Fruit fly (Drosophila melanogaster) whole organism, embryonic: ENCODE data around the gene CG42554.
A peak's percentile ranks its signal among the peaks of the same experiment; 100 is the strongest.

Source experiments
- Blimp-1 ChIP-seq: fragments of 200-800 bp; sonication (Bioruptor generic); optimal IDR thresholded peaks from 3 replicates; lab custom pipeline; 2018; ENCODE audit warnings: missing biosample characterization, missing genetic modification characterization, mild to moderate bottlenecking, moderate library complexity, missing genetic modification reagents
- CG10462 ChIP-seq: fragments of 200-800 bp; sonication (Bioruptor generic); optimal IDR thresholded peaks from 2 replicates; lab custom pipeline; 2016; ENCODE audit warnings: missing biosample characterization, missing genetic modification characterization
- CG10543 ChIP-seq: fragments of 200-800 bp; sonication (Bioruptor generic); optimal IDR thresholded peaks from 3 replicates; lab custom pipeline; 2017; ENCODE audit warnings: missing biosample characterization, mild to moderate bottlenecking, missing genetic modification characterization, moderate library complexity
- CG13775 ChIP-seq: fragments of 200-800 bp; sonication (Bioruptor generic); optimal IDR thresholded peaks from 3 replicates; lab custom pipeline; 2017; ENCODE audit warnings: missing biosample characterization, mild to moderate bottlenecking, missing genetic modification characterization
- CG14860 ChIP-seq: fragments of 200-800 bp; sonication (Bioruptor generic); IDR thresholded peaks from 3 replicates; pipeline ENCODE4 v1.3.6; 2022; ENCODE audit warnings: missing biosample characterization, missing genetic modification characterization; ENCODE audit not compliant: partially characterized antibody
- CG16815 ChIP-seq: fragments of 200-800 bp; sonication (Bioruptor generic); optimal IDR thresholded peaks from 3 replicates; lab custom pipeline; 2017; ENCODE audit warnings: missing biosample characterization, mild to moderate bottlenecking, missing genetic modification characterization
- CG30020 ChIP-seq: fragments of 200-800 bp; optimal IDR thresholded peaks from 2 replicates; lab custom pipeline; 2019; ENCODE audit warnings: missing biosample characterization, mild to moderate bottlenecking, missing genetic modification characterization, moderate library complexity
- CG30403 ChIP-seq: fragments of 200-800 bp; sonication (Bioruptor generic); optimal IDR thresholded peaks from 3 replicates; lab custom pipeline; 2016; ENCODE audit warnings: missing biosample characterization, missing genetic modification characterization
- CG3838 ChIP-seq: fragments of 200-800 bp; sonication (Bioruptor generic); optimal IDR thresholded peaks from 3 replicates; lab custom pipeline; 2016; ENCODE audit warnings: missing biosample characterization, missing genetic modification characterization
- CG4617 ChIP-seq: fragments of 200-800 bp; sonication (Bioruptor generic); optimal IDR thresholded peaks from 3 replicates; lab custom pipeline; 2016; ENCODE audit warnings: missing biosample characterization, missing genetic modification characterization, borderline replicate concordance
- CG4730 ChIP-seq: fragments of 200-800 bp; sonication (Bioruptor generic); IDR thresholded peaks from 2 replicates; pipeline ENCODE4 v1.3.6; 2022; ENCODE audit warnings: missing biosample characterization, missing genetic modification characterization
- CG5953 ChIP-seq: fragments of 200-800 bp; sonication (Bioruptor generic); IDR thresholded peaks from 2 replicates; pipeline ENCODE4 v1.3.6; 2022; ENCODE audit warnings: missing biosample characterization, missing genetic modification characterization
- CG6654 ChIP-seq: fragments of 200-800 bp; sonication (Bioruptor generic); optimal IDR thresholded peaks from 2 replicates; lab custom pipeline; 2017; ENCODE audit warnings: missing biosample characterization, mild to moderate bottlenecking, missing genetic modification characterization
- CG7372 ChIP-seq: fragments of 200-800 bp; sonication (Bioruptor generic); IDR thresholded peaks from 2 replicates; pipeline ENCODE4 v1.3.6; 2022; ENCODE audit warnings: missing biosample characterization, missing genetic modification characterization
- CG7745 ChIP-seq: fragments of 200-800 bp; sonication (Bioruptor generic); optimal IDR thresholded peaks from 2 replicates; lab custom pipeline; 2018; ENCODE audit warnings: missing biosample characterization, mild to moderate bottlenecking, missing genetic modification characterization, moderate library complexity
- CG7987 ChIP-seq: fragments of 200-800 bp; sonication (Bioruptor generic); optimal IDR thresholded peaks from 2 replicates; lab custom pipeline; 2018; ENCODE audit warnings: missing biosample characterization, mild to moderate bottlenecking, missing genetic modification characterization, moderate library complexity
- E2f1 ChIP-seq: fragments of 200-800 bp; sonication (Bioruptor generic); IDR thresholded peaks from 2 replicates; pipeline ENCODE4 v1.3.6; 2022; ENCODE audit warnings: missing biosample characterization, missing genetic modification characterization
- Fer1 ChIP-seq: fragments of 200-800 bp; sonication (Bioruptor generic); optimal IDR thresholded peaks from 2 replicates; lab custom pipeline; 2017; ENCODE audit warnings: missing biosample characterization, mild to moderate bottlenecking, missing genetic modification characterization
- HmgZ ChIP-seq: fragments of 200-800 bp; sonication (Bioruptor generic); optimal IDR thresholded peaks from 2 replicates; lab custom pipeline; 2018; ENCODE audit warnings: missing biosample characterization, mild to moderate bottlenecking, missing genetic modification characterization
- Hmx ChIP-seq: fragments of 200-800 bp; sonication (Bioruptor generic); optimal IDR thresholded peaks from 2 replicates; lab custom pipeline; 2016; ENCODE audit warnings: missing biosample characterization, missing genetic modification characterization
- Hr3 ChIP-seq: fragments of 200-800 bp; sonication (Bioruptor generic); optimal IDR thresholded peaks from 3 replicates; lab custom pipeline; 2016; ENCODE audit warnings: missing biosample characterization, missing genetic modification characterization
- Lhr ChIP-seq: fragments of 200-800 bp; sonication (Bioruptor generic); optimal IDR thresholded peaks from 3 replicates; lab custom pipeline; 2017; ENCODE audit warnings: mild to moderate bottlenecking, missing biosample characterization, missing genetic modification reagents, missing genetic modification characterization
- MESR4 ChIP-seq: fragments of 200-800 bp; sonication (Bioruptor generic); optimal IDR thresholded peaks from 2 replicates; lab custom pipeline; 2018; ENCODE audit warnings: missing biosample characterization, mild to moderate bottlenecking, missing genetic modification characterization, moderate library complexity
- Myb ChIP-seq: fragments of 200-800 bp; sonication (Bioruptor generic); optimal IDR thresholded peaks from 2 replicates; lab custom pipeline; 2016; ENCODE audit warnings: missing biosample characterization, missing genetic modification characterization
- Nf-YB ChIP-seq: fragments of 200-800 bp; sonication (Bioruptor generic); optimal IDR thresholded peaks from 3 replicates; lab custom pipeline; 2019; ENCODE audit warnings: missing biosample characterization, mild to moderate bottlenecking, missing genetic modification characterization, moderate library complexity
- Oaz ChIP-seq: fragments of 200-800 bp; sonication (Bioruptor generic); IDR thresholded peaks from 2 replicates; pipeline ENCODE4 v1.3.6; 2022; ENCODE audit warnings: missing biosample characterization, missing genetic modification characterization
- Oli ChIP-seq: fragments of 200-800 bp; sonication (Bioruptor generic); optimal IDR thresholded peaks from 2 replicates; lab custom pipeline; 2018; ENCODE audit warnings: missing biosample characterization, mild to moderate bottlenecking, missing genetic modification characterization, moderate library complexity
- Opbp ChIP-seq: fragments of 200-800 bp; sonication (Bioruptor generic); IDR thresholded peaks from 3 replicates; pipeline ENCODE4 v1.3.6; 2022; ENCODE audit warnings: missing biosample characterization, missing genetic modification characterization; ENCODE audit not compliant: partially characterized antibody
- Sry-β ChIP-seq: fragments of 200-800 bp; sonication (Bioruptor generic); optimal IDR thresholded peaks from 2 replicates; lab custom pipeline; 2018; ENCODE audit warnings: missing biosample characterization, mild to moderate bottlenecking, missing genetic modification characterization, moderate library complexity
- caup ChIP-seq: fragments of 200-800 bp; sonication (Bioruptor generic); optimal IDR thresholded peaks from 3 replicates; lab custom pipeline; 2017; ENCODE audit warnings: missing biosample characterization, mild to moderate bottlenecking, missing genetic modification characterization, moderate library complexity; ENCODE audit not compliant: severe bottlenecking
- chif ChIP-seq, 2 experiments: fragments of 200-800 bp; sonication (Bioruptor generic); optimal IDR thresholded peaks; 3 replicates each; lab custom pipeline; 2016; ENCODE audit warnings: missing biosample characterization in 2 of 2, missing genetic modification characterization in 2 of 2
- fd64A ChIP-seq: fragments of 200-800 bp; sonication (Bioruptor generic); optimal IDR thresholded peaks from 3 replicates; lab custom pipeline; 2018; ENCODE audit warnings: missing biosample characterization, mild to moderate bottlenecking, missing genetic modification characterization
- lov ChIP-seq, 2 experiments: fragments of 200-800 bp in 1 of 2; fragments of >200 bp in 1 of 2; sonication (Bioruptor generic) in 1 of 2; IDR thresholded peaks in 1 of 2; optimal IDR thresholded peaks in 1 of 2; 2 replicates in 1 of 2; 3 replicates in 1 of 2; pipeline versions ENCODE4 v1.3.6 to Lab custom; 2017 to 2022; ENCODE audit warnings: missing biosample characterization in 1 of 2, missing genetic modification characterization in 1 of 2
- pnt ChIP-seq: fragments of 200-800 bp; sonication (Bioruptor generic); optimal IDR thresholded peaks from 3 replicates; lab custom pipeline; 2016; ENCODE audit warnings: missing biosample characterization, missing genetic modification characterization
- prd ChIP-seq, 3 experiments: fragments of >200 bp in 2 of 3; fragments of 200-800 bp in 1 of 3; sonication (Bioruptor generic) in 1 of 3; optimal IDR thresholded peaks in 2 of 3; IDR thresholded peaks in 1 of 3; 2 replicates in 2 of 3; 3 replicates in 1 of 3; pipeline versions ENCODE4 v1.3.6 to Lab custom; 2017 to 2022; ENCODE audit warnings: missing biosample characterization in 1 of 3, missing genetic modification characterization in 1 of 3
- psq ChIP-seq: fragments of 200-800 bp; sonication (Bioruptor generic); optimal IDR thresholded peaks from 2 replicates; lab custom pipeline; 2017; ENCODE audit warnings: missing biosample characterization, missing genetic modification characterization
- pzg ChIP-seq: fragments of 200-800 bp; sonication (Bioruptor generic); optimal IDR thresholded peaks from 3 replicates; lab custom pipeline; 2018; ENCODE audit warnings: missing biosample characterization, mild to moderate bottlenecking, missing genetic modification characterization, moderate library complexity
- row ChIP-seq: fragments of 200-800 bp; sonication (Bioruptor generic); IDR thresholded peaks from 3 replicates; pipeline ENCODE4 v1.3.6; 2022; ENCODE audit warnings: missing biosample characterization, missing genetic modification characterization
- sima ChIP-seq: fragments of 200-800 bp; sonication (Bioruptor generic); optimal IDR thresholded peaks from 2 replicates; lab custom pipeline; 2016; ENCODE audit warnings: missing biosample characterization, missing genetic modification characterization
- sob ChIP-seq: fragments of 200-800 bp; sonication (Bioruptor generic); IDR thresholded peaks from 2 replicates; pipeline ENCODE4 v1.3.6; 2022; ENCODE audit warnings: missing biosample characterization, missing genetic modification characterization
- tin ChIP-seq: fragments of 200-800 bp; sonication (Bioruptor generic); optimal IDR thresholded peaks from 3 replicates; lab custom pipeline; 2016; ENCODE audit warnings: missing biosample characterization, missing genetic modification characterization
- toy ChIP-seq: fragments of 200-800 bp; sonication (Bioruptor generic); IDR thresholded peaks from 2 replicates; pipeline ENCODE4 v1.3.6; 2022; ENCODE audit warnings: missing biosample characterization, missing genetic modification characterization
- ttk ChIP-seq: fragments of 200-800 bp; sonication (Bioruptor generic); IDR thresholded peaks from 2 replicates; pipeline ENCODE4 v2.1.2; 2022; ENCODE audit warnings: missing biosample characterization, missing genetic modification characterization
- tx ChIP-seq: fragments of 200-800 bp; sonication (Bioruptor generic); optimal IDR thresholded peaks from 2 replicates; lab custom pipeline; 2016; ENCODE audit warnings: missing biosample characterization, missing genetic modification characterization
- unpg ChIP-seq: fragments of 200-800 bp; sonication (Bioruptor generic); optimal IDR thresholded peaks from 3 replicates; lab custom pipeline; 2018; ENCODE audit warnings: missing biosample characterization, mild to moderate bottlenecking, missing genetic modification characterization, moderate library complexity
- yki ChIP-seq: fragments of >200 bp; optimal IDR thresholded peaks from 3 replicates; lab custom pipeline; 2018
- zen ChIP-seq: fragments of 200-800 bp; sonication (Bioruptor generic); optimal IDR thresholded peaks from 3 replicates; lab custom pipeline; 2018; ENCODE audit warnings: missing biosample characterization, mild to moderate bottlenecking, missing genetic modification characterization, moderate library complexity

Gene CG42554

dm6 chr3L:857063-858015 lies 21.9 kb downstream of the CG42554 start, which contains the start of gene dpr20 (continued):
- TF ChIP-seq Myb (GFP tag; lab: Kevin White, UChicago), result peak; percentile 58
- TF ChIP-seq Opbp (GFP tag; lab: Robert Waterston, UW), result no peak
- TF ChIP-seq CG7372 (GFP tag; lab: Robert Waterston, UW), result peak; percentile 81
- TF ChIP-seq chif (GFP tag; optimal IDR thresholded peaks at IDR 0.05; lab: Kevin White, UChicago), result peak; percentile 41 to 73
- no peak for TF ChIP-seq Hmx (GFP tag; lab: Kevin White, UChicago)
- peak; percentile 3 for TF ChIP-seq Lhr
- no peak for TF ChIP-seq CG3838 (GFP tag; lab: Kevin White, UChicago)
- TF ChIP-seq CG30403 (GFP tag; lab: Kevin White, UChicago), result peak; percentile 65
- peak; percentile 54 for TF ChIP-seq tx (GFP tag; lab: Kevin White, UChicago)
- peak; percentile 58 for TF ChIP-seq CG7987 (GFP tag; lab: Kevin White, UChicago)
- no peak for TF ChIP-seq CG30020 (tag; lab: Kevin White, UChicago)
- peak; percentile 35 for TF ChIP-seq CG13775 (GFP tag; lab: Kevin White, UChicago)
- TF ChIP-seq psq, result no peak
- TF ChIP-seq lov (optimal IDR thresholded peaks at IDR 0.05; lab: Kevin White, UChicago), result no peak
- TF ChIP-seq lov (GFP tag; IDR thresholded peaks at IDR 0.05; lab: Robert Waterston, UW), result peak; percentile 75; the same call in 2 of the 3 replicates
- no peak for TF ChIP-seq CG14860 (GFP tag; lab: Robert Waterston, UW)
- peak; percentile 59 for TF ChIP-seq tin (GFP tag; lab: Kevin White, UChicago)
- peak; percentile 74 for TF ChIP-seq Oaz (GFP tag; lab: Robert Waterston, UW)
- TF ChIP-seq pnt (GFP tag; lab: Kevin White, UChicago), result peak; percentile 56
- TF ChIP-seq CG5953 (GFP tag; lab: Robert Waterston, UW), result peak; percentile 84
- TF ChIP-seq sob, result peak; percentile 91
- peak; percentile 16 for TF ChIP-seq pzg (GFP tag; lab: Kevin White, UChicago)
- TF ChIP-seq CG10543, result peak; percentile 63
- TF ChIP-seq ttk (GFP tag; lab: Robert Waterston, UW), result peak; percentile 86
- TF ChIP-seq CG10462 (GFP tag; lab: Kevin White, UChicago), result no peak
- peak; percentile 78 for TF ChIP-seq unpg (GFP tag; lab: Kevin White, UChicago)
- TF ChIP-seq HmgZ (tag; lab: Kevin White, UChicago), result peak; percentile 65
- TF ChIP-seq Hr3, result peak; percentile 64
- peak; percentile 25 for TF ChIP-seq CG4617
- TF ChIP-seq Blimp-1, result peak; percentile 38
- peak; percentile 83 for TF ChIP-seq E2f1
- no peak for TF ChIP-seq sima (GFP tag; lab: Kevin White, UChicago)
- peak; percentile 21 for TF ChIP-seq Nf-YB (GFP tag; lab: Kevin White, UChicago)
- peak; percentile 64 for TF ChIP-seq CG16815 (GFP tag; lab: Kevin White, UChicago)
- TF ChIP-seq Sry-β, result no peak
- peak; percentile 42 for TF ChIP-seq CG6654 (GFP tag; lab: Kevin White, UChicago)
- peak; percentile 4 for TF ChIP-seq MESR4 (GFP tag; lab: Kevin White, UChicago)
- TF ChIP-seq Fer1 (GFP tag; lab: Kevin White, UChicago), result peak; percentile 82
- TF ChIP-seq caup, result peak; percentile 76
- TF ChIP-seq prd (optimal IDR thresholded peaks at IDR 0.05; lab: Kevin White, UChicago), result no peak
- TF ChIP-seq prd (GFP tag; IDR thresholded peaks at IDR 0.05; lab: Robert Waterston, UW), result peak; percentile 90
- TF ChIP-seq yki, result no peak
- TF ChIP-seq Oli, result peak; percentile 67
- peak; percentile 93 for TF ChIP-seq row (GFP tag; lab: Robert Waterston, UW)
- peak; percentile 76 for TF ChIP-seq CG4730 (GFP tag; lab: Robert Waterston, UW)
- peak; percentile 41 for TF ChIP-seq zen (tag; lab: Kevin White, UChicago)
- TF ChIP-seq fd64A (GFP tag; lab: Kevin White, UChicago), result no peak
- no peak for TF ChIP-seq CG7745
- peak; percentile 66; the same call in 1 of the 2 replicates for TF ChIP-seq toy
